Fruit fly (Drosophila melanogaster) whole organism, embryonic: ENCODE data around the gene CG42660.
A peak's percentile ranks its signal among the peaks of the same experiment; 100 is the strongest.

Experiments
- Atf6 ChIP-seq: fragments of 200-800 bp; sonication (Bioruptor generic); IDR thresholded peaks from 2 replicates; pipeline ENCODE4 v1.3.6; 2022; ENCODE audit warnings: missing biosample characterization, missing genetic modification characterization
- B-H1 ChIP-seq: fragments of 200-800 bp; sonication (Bioruptor generic); IDR thresholded peaks from 3 replicates; pipeline ENCODE4 v1.3.6; 2022; ENCODE audit warnings: missing biosample characterization, missing genetic modification characterization
- CG10543 ChIP-seq: fragments of 200-800 bp; sonication (Bioruptor generic); optimal IDR thresholded peaks from 3 replicates; lab custom pipeline; 2017; ENCODE audit warnings: missing biosample characterization, mild to moderate bottlenecking, missing genetic modification characterization, moderate library complexity
- CG10959 ChIP-seq: fragments of 200-800 bp; sonication (Bioruptor generic); IDR thresholded peaks from 2 replicates; pipeline ENCODE4 v1.3.6; 2022; ENCODE audit warnings: missing biosample characterization, missing genetic modification characterization
- CG11560 ChIP-seq: fragments of 200-800 bp; sonication (Bioruptor generic); IDR thresholded peaks from 3 replicates; pipeline ENCODE4 v1.3.6; 2022; ENCODE audit warnings: missing biosample characterization, missing genetic modification characterization
- CG12391 ChIP-seq: fragments of 200-800 bp; sonication (Bioruptor generic); optimal IDR thresholded peaks from 3 replicates; lab custom pipeline; 2018; ENCODE audit warnings: missing biosample characterization, mild to moderate bottlenecking, missing genetic modification characterization, moderate library complexity
- CG14441 ChIP-seq: fragments of 200-800 bp; sonication (Bioruptor generic); IDR thresholded peaks from 2 replicates; pipeline ENCODE4 v1.3.6; 2022; ENCODE audit warnings: missing biosample characterization, missing genetic modification characterization
- CG15269 ChIP-seq: fragments of 200-800 bp; sonication (Bioruptor generic); optimal IDR thresholded peaks from 2 replicates; lab custom pipeline; 2018; ENCODE audit warnings: missing biosample characterization, mild to moderate bottlenecking, missing genetic modification characterization, moderate library complexity
- CG17361 ChIP-seq: fragments of 200-800 bp; sonication (Bioruptor generic); IDR thresholded peaks from 3 replicates; pipeline ENCODE4 v1.3.6; 2022; ENCODE audit warnings: missing biosample characterization, missing genetic modification characterization
- CG17829 ChIP-seq: fragments of 200-800 bp; optimal IDR thresholded peaks from 2 replicates; lab custom pipeline; 2019; ENCODE audit warnings: missing biosample characterization, mild to moderate bottlenecking, missing genetic modification characterization, moderate library complexity
- CG18262 ChIP-seq: fragments of 200-800 bp; optimal IDR thresholded peaks from 3 replicates; lab custom pipeline; 2019; ENCODE audit warnings: missing biosample characterization, mild to moderate bottlenecking, missing genetic modification characterization, moderate library complexity
- CG2678 ChIP-seq: fragments of 200-800 bp; sonication (Bioruptor generic); optimal IDR thresholded peaks from 3 replicates; lab custom pipeline; 2019; ENCODE audit warnings: missing biosample characterization, mild to moderate bottlenecking, missing genetic modification characterization, moderate library complexity
- CG2712 ChIP-seq: fragments of 200-800 bp; optimal IDR thresholded peaks from 3 replicates; lab custom pipeline; 2019; ENCODE audit warnings: missing biosample characterization, mild to moderate bottlenecking, missing genetic modification characterization, moderate library complexity
- CG32772 ChIP-seq: fragments of 200-800 bp; sonication (Bioruptor generic); IDR thresholded peaks from 2 replicates; pipeline ENCODE4 v1.3.6; 2022; ENCODE audit warnings: missing biosample characterization, missing genetic modification characterization
- CG3281 ChIP-seq: fragments of 200-800 bp; sonication (Bioruptor generic); optimal IDR thresholded peaks from 3 replicates; lab custom pipeline; 2017; ENCODE audit warnings: missing biosample characterization, mild to moderate bottlenecking, missing genetic modification characterization
- CG5180 ChIP-seq: fragments of 200-800 bp; sonication (Bioruptor generic); optimal IDR thresholded peaks from 3 replicates; lab custom pipeline; 2017; ENCODE audit warnings: missing biosample characterization, missing genetic modification characterization, mild to moderate bottlenecking, moderate library complexity, missing genetic modification reagents
- CG6683 ChIP-seq: fragments of 200-800 bp; sonication (Bioruptor generic); optimal IDR thresholded peaks from 2 replicates; lab custom pipeline; 2017; ENCODE audit warnings: missing biosample characterization, mild to moderate bottlenecking, missing genetic modification characterization, missing genetic modification reagents
- CG7556 ChIP-seq: fragments of 200-800 bp; sonication (Bioruptor generic); optimal IDR thresholded peaks from 2 replicates; lab custom pipeline; 2017; ENCODE audit warnings: missing biosample characterization, mild to moderate bottlenecking, missing genetic modification characterization
- CG7839 ChIP-seq: fragments of 200-800 bp; sonication (Bioruptor generic); optimal IDR thresholded peaks from 3 replicates; lab custom pipeline; 2018; ENCODE audit warnings: missing biosample characterization, mild to moderate bottlenecking, missing genetic modification characterization, moderate library complexity
- CG8388 ChIP-seq: fragments of 200-800 bp; sonication (Bioruptor generic); optimal IDR thresholded peaks from 2 replicates; lab custom pipeline; 2019; ENCODE audit warnings: missing biosample characterization, mild to moderate bottlenecking, missing genetic modification characterization, moderate library complexity
- CG9215 ChIP-seq: fragments of 200-800 bp; sonication (Bioruptor generic); IDR thresholded peaks from 2 replicates; pipeline ENCODE4 v1.3.6; 2022; ENCODE audit warnings: missing biosample characterization, missing genetic modification characterization
- CG9727 ChIP-seq: fragments of 200-800 bp; sonication (Bioruptor generic); optimal IDR thresholded peaks from 3 replicates; lab custom pipeline; 2017; ENCODE audit warnings: missing biosample characterization, mild to moderate bottlenecking, missing genetic modification characterization
- CG9932 ChIP-seq: fragments of 200-800 bp; sonication (Bioruptor generic); IDR thresholded peaks from 2 replicates; pipeline ENCODE4 v1.3.6; 2022; ENCODE audit warnings: missing biosample characterization, missing genetic modification characterization
- D19A ChIP-seq: fragments of 200-800 bp; optimal IDR thresholded peaks from 3 replicates; lab custom pipeline; 2019; ENCODE audit warnings: missing biosample characterization, mild to moderate bottlenecking, missing genetic modification characterization, moderate library complexity
- Drgx ChIP-seq: fragments of 200-800 bp; sonication (Bioruptor generic); IDR thresholded peaks from 2 replicates; pipeline ENCODE4 v1.3.6; 2022; ENCODE audit warnings: missing biosample characterization, missing genetic modification characterization
- Fer3 ChIP-seq: fragments of 200-800 bp; sonication (Bioruptor generic); optimal IDR thresholded peaks from 2 replicates; lab custom pipeline; 2018; ENCODE audit warnings: missing biosample characterization, mild to moderate bottlenecking, missing genetic modification characterization, moderate library complexity
- HLH3B ChIP-seq: fragments of 200-800 bp; sonication (Bioruptor generic); IDR thresholded peaks from 2 replicates; pipeline ENCODE4 v1.3.6; 2022; ENCODE audit warnings: missing biosample characterization, missing genetic modification characterization
- HLHmδ ChIP-seq: fragments of 200-800 bp; sonication (Bioruptor generic); optimal IDR thresholded peaks from 2 replicates; lab custom pipeline; 2018; ENCODE audit warnings: missing biosample characterization, mild to moderate bottlenecking, missing genetic modification characterization, moderate library complexity
- Hmr ChIP-seq: fragments of 200-800 bp; sonication (Bioruptor generic); optimal IDR thresholded peaks from 3 replicates; lab custom pipeline; 2017; ENCODE audit warnings: mild to moderate bottlenecking, missing biosample characterization, missing genetic modification reagents, missing genetic modification characterization
- Meics ChIP-seq: fragments of 200-800 bp; sonication (Bioruptor generic); optimal IDR thresholded peaks from 2 replicates; lab custom pipeline; 2017; ENCODE audit warnings: missing biosample characterization, mild to moderate bottlenecking, missing genetic modification characterization
- NK7.1 ChIP-seq: fragments of 200-800 bp; sonication (Bioruptor generic); optimal IDR thresholded peaks from 3 replicates; lab custom pipeline; 2016; ENCODE audit warnings: missing biosample characterization, missing genetic modification characterization
- Oli ChIP-seq: fragments of 200-800 bp; sonication (Bioruptor generic); optimal IDR thresholded peaks from 2 replicates; lab custom pipeline; 2018; ENCODE audit warnings: missing biosample characterization, mild to moderate bottlenecking, missing genetic modification characterization, moderate library complexity
- Rfx ChIP-seq: fragments of 200-800 bp; sonication (Bioruptor generic); IDR thresholded peaks from 2 replicates; pipeline ENCODE4 v1.3.6; 2022; ENCODE audit warnings: missing biosample characterization, missing genetic modification characterization
- Side ChIP-seq: fragments of 200-800 bp; sonication (Bioruptor generic); optimal IDR thresholded peaks from 2 replicates; lab custom pipeline; 2016; ENCODE audit warnings: missing biosample characterization, missing genetic modification characterization
- Spps ChIP-seq: fragments of 200-800 bp; sonication (Bioruptor generic); optimal IDR thresholded peaks from 2 replicates; lab custom pipeline; 2018; ENCODE audit warnings: missing biosample characterization, mild to moderate bottlenecking, missing genetic modification characterization
- Vsx1 ChIP-seq: fragments of 200-800 bp; sonication (Bioruptor generic); optimal IDR thresholded peaks from 2 replicates; lab custom pipeline; 2017; ENCODE audit warnings: missing biosample characterization, mild to moderate bottlenecking, missing genetic modification characterization, missing genetic modification reagents
- bcd ChIP-seq: fragments of 200-800 bp; sonication (Bioruptor generic); optimal IDR thresholded peaks from 2 replicates; lab custom pipeline; 2017; ENCODE audit warnings: missing biosample characterization, mild to moderate bottlenecking, missing genetic modification characterization
- btn ChIP-seq: fragments of 200-800 bp; sonication (Bioruptor generic); optimal IDR thresholded peaks from 2 replicates; lab custom pipeline; 2016; ENCODE audit warnings: missing biosample characterization, missing genetic modification characterization
- crp ChIP-seq, 2 experiments: fragments of 200-800 bp; sonication (Bioruptor generic); optimal IDR thresholded peaks; 2 replicates in 1 of 2; 3 replicates in 1 of 2; lab custom pipeline; 2017; ENCODE audit warnings: missing biosample characterization in 2 of 2, missing genetic modification characterization in 2 of 2, mild to moderate bottlenecking in 1 of 2, moderate library complexity in 1 of 2
- dmrt11E ChIP-seq: fragments of 200-800 bp; sonication (Bioruptor generic); optimal IDR thresholded peaks from 3 replicates; lab custom pipeline; 2018; ENCODE audit warnings: missing biosample characterization, mild to moderate bottlenecking, missing genetic modification characterization, moderate library complexity
- dysf ChIP-seq: fragments of 200-800 bp; sonication (Bioruptor generic); IDR thresholded peaks from 3 replicates; pipeline ENCODE4 v1.3.6; 2022; ENCODE audit warnings: missing biosample characterization, missing genetic modification characterization
- gem ChIP-seq: fragments of 200-800 bp; sonication (Bioruptor generic); optimal IDR thresholded peaks from 2 replicates; lab custom pipeline; 2019; ENCODE audit warnings: missing biosample characterization, mild to moderate bottlenecking, missing genetic modification characterization, moderate library complexity
- klu ChIP-seq: fragments of 200-800 bp; sonication (Bioruptor generic); IDR thresholded peaks from 2 replicates; pipeline ENCODE4 v1.3.6; 2022; ENCODE audit warnings: missing biosample characterization, missing genetic modification characterization
- phol ChIP-seq: fragments of 200-800 bp; sonication (Bioruptor generic); optimal IDR thresholded peaks from 3 replicates; lab custom pipeline; 2018; ENCODE audit warnings: missing biosample characterization, mild to moderate bottlenecking, missing genetic modification characterization, moderate library complexity
- prd ChIP-seq, 3 experiments: fragments of >200 bp in 2 of 3; fragments of 200-800 bp in 1 of 3; sonication (Bioruptor generic) in 1 of 3; optimal IDR thresholded peaks in 2 of 3; IDR thresholded peaks in 1 of 3; 2 replicates in 2 of 3; 3 replicates in 1 of 3; pipeline versions ENCODE4 v1.3.6 to Lab custom; 2017 to 2022; ENCODE audit warnings: missing biosample characterization in 1 of 3, missing genetic modification characterization in 1 of 3
- row ChIP-seq: fragments of 200-800 bp; sonication (Bioruptor generic); IDR thresholded peaks from 3 replicates; pipeline ENCODE4 v1.3.6; 2022; ENCODE audit warnings: missing biosample characterization, missing genetic modification characterization
- tna ChIP-seq: fragments of 200-800 bp; sonication (Bioruptor generic); IDR thresholded peaks from 2 replicates; pipeline ENCODE4 v1.3.6; 2022; ENCODE audit warnings: missing biosample characterization, missing genetic modification characterization; ENCODE audit not compliant: partially characterized antibody
- wek ChIP-seq: fragments of 200-800 bp; sonication (Bioruptor generic); optimal IDR thresholded peaks from 3 replicates; lab custom pipeline; 2018; ENCODE audit warnings: missing biosample characterization, mild to moderate bottlenecking, missing genetic modification characterization, moderate library complexity
- zf30C ChIP-seq: fragments of 200-800 bp; sonication (Bioruptor generic); optimal IDR thresholded peaks from 3 replicates; lab custom pipeline; 2018; ENCODE audit warnings: missing biosample characterization, mild to moderate bottlenecking, missing genetic modification characterization

Gene CG42660

dm6 chr3L:7433325-7433827 is 31.9 kb upstream of the CG42660 start (continued):
- TF ChIP-seq Fer3 (tag; lab: Kevin White, UChicago) (peak; percentile 3), Drgx (peak; percentile 63), CG15269 (tag; lab: Kevin White, UChicago) (peak; percentile 27), crp (GFP tag; optimal IDR thresholded peaks at IDR 0.05; lab: Kevin White, UChicago) (no peak), B-H1 (GFP tag; lab: Robert Waterston, UW) (no peak), CG8388 (GFP tag; lab: Kevin White, UChicago) (peak; percentile 11), btn (no peak), CG10543 (GFP tag; lab: Kevin White, UChicago) (peak; percentile 49), zf30C (GFP tag; lab: Kevin White, UChicago) (peak; percentile 29), CG17829 (tag; lab: Kevin White, UChicago) (no peak), Hmr (no peak), CG9727 (GFP tag; lab: Kevin White, UChicago) (peak; percentile 9), Spps (no peak), CG17361 (GFP tag; lab: Robert Waterston, UW) (peak; percentile 28; the same call in 1 of the 3 replicates), phol (tag; lab: Kevin White, UChicago) (peak; percentile 52), Atf6 (GFP tag; lab: Robert Waterston, UW) (peak; percentile 48; the same call in 1 of the 2 replicates), CG18262 (tag; lab: Kevin White, UChicago) (peak; percentile 56), CG2678 (tag; lab: Kevin White, UChicago) (peak; percentile 48), dysf (GFP tag; lab: Robert Waterston, UW) (peak; percentile 41; the same call in 2 of the 3 replicates), CG5180 (GFP tag; lab: Kevin White, UChicago) (no peak), CG11560 (tag; lab: Robert Waterston, UW) (no peak), CG9215 (GFP tag; lab: Robert Waterston, UW) (no peak), prd (optimal IDR thresholded peaks at IDR 0.05; lab: Kevin White, UChicago) (no peak), prd (GFP tag; IDR thresholded peaks at IDR 0.05; lab: Robert Waterston, UW) (peak; percentile 14; the same call in 1 of the 3 replicates), CG3281 (GFP tag; lab: Kevin White, UChicago) (peak; percentile 34), Oli (tag; lab: Kevin White, UChicago) (peak; percentile 1), CG32772 (GFP tag; lab: Robert Waterston, UW) (peak; percentile 34; the same call in 1 of the 2 replicates), CG2712 (tag; lab: Kevin White, UChicago) (peak; percentile 46), CG14441 (GFP tag; lab: Robert Waterston, UW) (peak; percentile 12; the same call in 1 of the 2 replicates), D19A (tag; lab: Kevin White, UChicago) (peak; percentile 27), Vsx1 (GFP tag; lab: Kevin White, UChicago) (no peak), CG9932 (GFP tag; lab: Robert Waterston, UW) (0 out of 2 replicates have a peak, but pooled peaks have one; percentile 12), Meics (GFP tag; lab: Kevin White, UChicago) (peak; percentile 12), bcd (peak; percentile 13), CG6683 (GFP tag; lab: Kevin White, UChicago) (no peak), row (GFP tag; lab: Robert Waterston, UW) (peak; percentile 48; the same call in 1 of the 3 replicates), Side (no peak), gem (tag; lab: Kevin White, UChicago) (peak; percentile 58), CG12391 (tag; lab: Kevin White, UChicago) (peak; percentile 45), tna (GFP tag; lab: Robert Waterston, UW) (no peak), CG10959 (GFP tag; lab: Robert Waterston, UW) (no peak), wek (no peak), klu (GFP tag; lab: Robert Waterston, UW) (peak; percentile 41), CG7839 (tag; lab: Kevin White, UChicago) (peak; percentile 27), HLH3B (GFP tag; lab: Robert Waterston, UW) (peak; percentile 33; the same call in 1 of the 2 replicates), HLHmδ (GFP tag; lab: Kevin White, UChicago) (no peak), dmrt11E (tag; lab: Kevin White, UChicago) (peak; percentile 38), Rfx (GFP tag; lab: Robert Waterston, UW) (peak; percentile 56), NK7.1 (GFP tag; lab: Kevin White, UChicago) (no peak), CG7556 (GFP tag; lab: Kevin White, UChicago) (peak; percentile 28)
